Fruit fly (Drosophila melanogaster) whole organism: ENCODE measurements around the gene lz.

Experiments
- CG8478 ChIP-seq: fragments of >200 bp; optimal IDR thresholded peaks from 2 replicates; lab custom pipeline; 2018; ENCODE audit warnings: inconsistent platforms
- Dll ChIP-seq: fragments of >200 bp; optimal IDR thresholded peaks from 2 replicates; lab custom pipeline; 2017
- pan ChIP-seq: fragments of >200 bp; optimal IDR thresholded peaks from 2 replicates; lab custom pipeline; 2017
- usp ChIP-seq: fragments of >200 bp; optimal IDR thresholded peaks from 2 replicates; lab custom pipeline; 2017; ENCODE audit warnings: missing biosample characterization, missing genetic modification characterization, mixed read lengths

- no peak for TF ChIP-seq pan (lab: Kevin White, UChicago)
- no peak for TF ChIP-seq CG8478 (lab: Kevin White, UChicago)
- TF ChIP-seq Dll = no peak
- no peak for TF ChIP-seq usp (GFP tag; lab: Kevin White, UChicago)
Measured at dm6 chrX:9317100-9317499, 32.7 kb downstream of the lz start.
